Fruit fly (Drosophila melanogaster) whole organism, pupa: ENCODE measurements around the gene CG34342.

ENCODE experiments used
- CG10348 ChIP-seq: fragments of 200-800 bp; sonication (Bioruptor generic); IDR thresholded peaks from 2 replicates; pipeline ENCODE4 v1.3.6; 2022; ENCODE audit warnings: missing biosample characterization, missing genetic modification characterization
- CG14655 ChIP-seq: fragments of 200-800 bp; sonication (Bioruptor generic); optimal IDR thresholded peaks from 3 replicates; lab custom pipeline; 2017; ENCODE audit warnings: mild to moderate bottlenecking, missing biosample characterization, missing genetic modification reagents, missing genetic modification characterization
- CG32121 ChIP-seq: fragments of 200-800 bp; sonication (Bioruptor generic); IDR thresholded peaks from 2 replicates; pipeline ENCODE4 v1.3.6; 2022; ENCODE audit warnings: missing biosample characterization, missing genetic modification characterization
- CG34367 ChIP-seq: fragments of 200-800 bp; sonication (Bioruptor generic); optimal IDR thresholded peaks from 2 replicates; lab custom pipeline; 2018; ENCODE audit warnings: missing biosample characterization, mild to moderate bottlenecking, missing genetic modification characterization
- CG4496 ChIP-seq: fragments of 200-800 bp; sonication (Bioruptor generic); IDR thresholded peaks from 3 replicates; pipeline ENCODE4 v1.3.6; 2022; ENCODE audit warnings: missing biosample characterization, missing genetic modification characterization
- CG8159 ChIP-seq: fragments of 200-800 bp; sonication (Bioruptor generic); optimal IDR thresholded peaks from 3 replicates; lab custom pipeline; 2018; ENCODE audit warnings: missing biosample characterization, mild to moderate bottlenecking, missing genetic modification characterization, moderate library complexity
- CG8301 ChIP-seq: fragments of 200-800 bp; sonication (Bioruptor generic); optimal IDR thresholded peaks from 2 replicates; lab custom pipeline; 2018; ENCODE audit warnings: missing biosample characterization, mild to moderate bottlenecking, missing genetic modification characterization
- D1 ChIP-seq: fragments of 200-800 bp; sonication (Bioruptor generic); optimal IDR thresholded peaks from 2 replicates; lab custom pipeline; 2018; ENCODE audit warnings: missing biosample characterization, mild to moderate bottlenecking, missing genetic modification characterization, moderate library complexity
- EcR ChIP-seq: fragments of 200-800 bp; sonication (Bioruptor generic); optimal IDR thresholded peaks from 3 replicates; lab custom pipeline; 2019; ENCODE audit warnings: missing biosample characterization, missing genetic modification characterization, mild to moderate bottlenecking, moderate library complexity, missing genetic modification reagents
- Snoo ChIP-seq: fragments of 200-800 bp; sonication (Bioruptor generic); optimal IDR thresholded peaks from 3 replicates; lab custom pipeline; 2017; ENCODE audit warnings: missing biosample characterization, mild to moderate bottlenecking, missing genetic modification characterization, inconsistent platforms
- fd96Ca ChIP-seq: fragments of 200-800 bp; sonication (Bioruptor generic); IDR thresholded peaks from 3 replicates; pipeline ENCODE4 v1.3.6; 2022; ENCODE audit warnings: missing biosample characterization, missing genetic modification characterization
- gl ChIP-seq: fragments of 200-800 bp; sonication (Bioruptor generic); optimal IDR thresholded peaks from 2 replicates; lab custom pipeline; 2018; ENCODE audit warnings: missing biosample characterization, mild to moderate bottlenecking, missing genetic modification characterization
- rn ChIP-seq: fragments of 200-800 bp; sonication (Bioruptor generic); IDR thresholded peaks from 2 replicates; pipeline ENCODE4 v1.3.6; 2022; ENCODE audit warnings: missing biosample characterization, missing genetic modification characterization

DNA sequence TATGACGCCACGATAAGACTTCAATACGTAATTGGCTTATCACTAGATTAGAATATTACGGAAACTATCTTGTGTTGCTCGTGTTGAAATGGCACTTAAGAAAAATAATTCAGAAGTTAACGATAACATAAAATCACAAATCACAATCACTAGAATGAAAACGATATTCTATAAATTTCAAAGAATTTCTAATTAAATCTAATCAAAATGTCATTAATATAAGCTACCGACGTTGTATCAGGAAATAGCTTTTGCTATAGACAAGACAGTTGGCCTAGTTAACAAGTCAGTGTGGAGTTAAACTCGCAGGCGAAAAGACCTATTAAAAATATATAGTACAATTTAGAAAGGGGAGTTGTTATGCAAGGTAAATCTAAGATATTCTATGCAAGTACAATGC, 31.2 kb downstream of the CG34342 start, which contains the start of gene CG4835:
- no peak for TF ChIP-seq CG32121 (GFP tag; lab: Robert Waterston, UW)
- no peak for TF ChIP-seq CG8159 (tag; lab: Kevin White, UChicago)
- TF ChIP-seq CG4496 (GFP tag; lab: Robert Waterston, UW) = no peak
- no peak for TF ChIP-seq D1 (tag; lab: Kevin White, UChicago)
- no peak for TF ChIP-seq CG34367 (tag; lab: Kevin White, UChicago)
- TF ChIP-seq Snoo = no peak
- TF ChIP-seq EcR (GFP tag; lab: Kevin White, UChicago) = no peak
- TF ChIP-seq gl (tag; lab: Kevin White, UChicago) = no peak
- no peak for TF ChIP-seq CG14655
- no peak for TF ChIP-seq CG8301 (tag; lab: Kevin White, UChicago)
- TF ChIP-seq rn = no peak
- no peak for TF ChIP-seq CG10348 (GFP tag; lab: Robert Waterston, UW)
- no peak for TF ChIP-seq fd96Ca (GFP tag; lab: Robert Waterston, UW)
